Worm (Caenorhabditis elegans) whole organism, L1 larva: Measurements from ENCODE around the gene srxa-1.

ENCODE experiments used
- nhr-12 ChIP-seq: sonication (generic microtip); optimal IDR thresholded peaks from 2 replicates; lab custom pipeline; 2017; ENCODE audit warnings: missing biosample characterization, missing genetic modification characterization
- nhr-76 ChIP-seq: sonication (generic microtip); optimal IDR thresholded peaks from 2 replicates; lab custom pipeline; 2017; ENCODE audit warnings: missing biosample characterization, missing genetic modification characterization
- nhr-90 ChIP-seq: sonication (generic microtip); optimal IDR thresholded peaks from 2 replicates; lab custom pipeline; 2016; ENCODE audit warnings: mild to moderate bottlenecking, missing genetic modification characterization, missing compliant biosample characterization; ENCODE audit not compliant: poor library complexity

ce11 chrV:20712994-20713326 is 18.9 kb upstream of the srxa-1 start:
- TF ChIP-seq nhr-76 (no peak), nhr-90 (tag; lab: Kevin White, UChicago) (no peak), nhr-12 (tag; lab: Kevin White, UChicago) (no peak)
